Worm (Caenorhabditis elegans) whole organism, L1 larva: ENCODE measurements around the gene C16C8.18.

Experiments
- C34B4.2 ChIP-seq: sonication (generic microtip); optimal IDR thresholded peaks from 2 replicates; lab custom pipeline; 2017; ENCODE audit warnings: mild to moderate bottlenecking, missing genetic modification characterization, missing compliant biosample characterization
- blmp-1 ChIP-seq: fragments of 150-350 bp; optimal IDR thresholded peaks from 2 replicates; lab custom pipeline; 2014; ENCODE audit warnings: missing biosample characterization, missing genetic modification characterization
- hpl-2 ChIP-seq: fragments of 150-350 bp; optimal IDR thresholded peaks from 2 replicates; lab custom pipeline; 2014; ENCODE audit warnings: missing biosample characterization, missing genetic modification reagents, missing genetic modification characterization
- mab-9 ChIP-seq: fragments of 200-800 bp; sonication (Bioruptor generic); IDR thresholded peaks from 2 replicates; pipeline ENCODE4 v1.3.6; 2022; ENCODE audit warnings: missing genetic modification reagents, missing genetic modification characterization, missing compliant biosample characterization
- nhr-84 ChIP-seq: sonication (generic microtip); optimal IDR thresholded peaks from 2 replicates; lab custom pipeline; 2017; ENCODE audit warnings: missing biosample characterization, missing genetic modification characterization

- TF ChIP-seq nhr-84 = no peak
- TF ChIP-seq hpl-2 = no peak
- TF ChIP-seq C34B4.2 (tag; lab: Kevin White, UChicago) = no peak
- TF ChIP-seq blmp-1 (tag; lab: Kevin White, UChicago) = no peak
- no peak for TF ChIP-seq mab-9
These were observed 7.9 kb downstream of the C16C8.18 start for ce11 chrII:3437393-3437792.
